Worm (Caenorhabditis elegans) whole organism, L2 larva: ENCODE data around the gene ceh-81.
A peak's percentile ranks its signal among the peaks of the same experiment; 100 is the strongest.
"Not testable (repeated sequence)": the region's sequence is repeated elsewhere in the genome, so short reads cannot be mapped to it uniquely, and the experiment has no call there.

Experiments
- R02D3.7 ChIP-seq: fragments of 150-350 bp; optimal IDR thresholded peaks from 2 replicates; lab custom pipeline; 2014; ENCODE audit warnings: missing biosample characterization, missing genetic modification characterization
- ama-1 ChIP-seq: fragments of 150-350 bp; optimal IDR thresholded peaks from 2 replicates; lab custom pipeline; 2018; ENCODE audit warnings: inconsistent platforms
- crh-2 ChIP-seq: sonication (generic microtip); optimal IDR thresholded peaks from 2 replicates; lab custom pipeline; 2017; ENCODE audit warnings: missing biosample characterization, missing genetic modification characterization
- dmd-4 ChIP-seq: sonication (generic microtip); optimal IDR thresholded peaks from 2 replicates; lab custom pipeline; 2017; ENCODE audit warnings: missing biosample characterization, missing genetic modification characterization
- fos-1 ChIP-seq: fragments of 150-350 bp; optimal IDR thresholded peaks from 2 replicates; lab custom pipeline; 2014; ENCODE audit warnings: missing biosample characterization, missing genetic modification characterization
- gmeb-1 ChIP-seq: fragments of 150-350 bp; optimal IDR thresholded peaks from 2 replicates; lab custom pipeline; 2014; ENCODE audit warnings: missing biosample characterization, missing genetic modification characterization
- mab-5 ChIP-seq: fragments of 150-350 bp; optimal IDR thresholded peaks from 2 replicates; lab custom pipeline; 2014; ENCODE audit warnings: missing biosample characterization, missing genetic modification characterization
- mbf-1 ChIP-seq: sonication (generic microtip); optimal IDR thresholded peaks from 2 replicates; lab custom pipeline; 2017; ENCODE audit warnings: missing biosample characterization, missing genetic modification characterization
- nhr-21 ChIP-seq: fragments of 150-350 bp; optimal IDR thresholded peaks from 2 replicates; lab custom pipeline; 2014; ENCODE audit warnings: missing biosample characterization, missing genetic modification characterization
- nhr-23 ChIP-seq: fragments of 150-350 bp; optimal IDR thresholded peaks from 2 replicates; lab custom pipeline; 2014; ENCODE audit warnings: missing biosample characterization, missing genetic modification reagents, missing genetic modification characterization
- nhr-237 ChIP-seq: fragments of 150-350 bp; optimal IDR thresholded peaks from 2 replicates; lab custom pipeline; 2014; ENCODE audit warnings: missing biosample characterization, missing genetic modification characterization
- nhr-77 ChIP-seq: fragments of 150-350 bp; optimal IDR thresholded peaks from 2 replicates; lab custom pipeline; 2014; ENCODE audit warnings: missing biosample characterization, missing genetic modification characterization
- peb-1 ChIP-seq: fragments of 150-350 bp; optimal IDR thresholded peaks from 2 replicates; lab custom pipeline; 2014; ENCODE audit warnings: missing biosample characterization, missing genetic modification characterization
- sma-3 ChIP-seq: sonication (generic microtip); optimal IDR thresholded peaks from 2 replicates; lab custom pipeline; 2016; ENCODE audit warnings: missing genetic modification reagents, missing genetic modification characterization, missing compliant biosample characterization
- snpc-4 ChIP-seq: fragments of 150-350 bp; optimal IDR thresholded peaks from 2 replicates; lab custom pipeline; 2014; ENCODE audit warnings: missing biosample characterization, missing genetic modification characterization
- unc-62 ChIP-seq: fragments of 150-350 bp; optimal IDR thresholded peaks from 2 replicates; lab custom pipeline; 2014; ENCODE audit warnings: missing biosample characterization, missing genetic modification reagents, missing genetic modification characterization

ceh-81 gene

ce11 chrII:1766715-1767114 is 36.5 kb downstream of the ceh-81 start:
- TF ChIP-seq nhr-23 (tag; lab: Kevin White, UChicago) (no peak), dmd-4 (tag; lab: Kevin White, UChicago) (no peak), fos-1 (tag; lab: Kevin White, UChicago) (no peak), nhr-21 (tag; lab: Kevin White, UChicago) (no peak), nhr-237 (no peak), sma-3 (GFP tag; lab: Kevin White, UChicago) (no peak), mab-5 (tag; lab: Kevin White, UChicago) (no peak)
- TF ChIP-seq, all 48 proteins: peak for 0

- peak; percentile 34 for TF ChIP-seq fos-1 (tag; lab: Kevin White, UChicago)
Observed at ce11 chrII:1767458-1767857, 37.3 kb downstream of the ceh-81 start.

ce11 chrII:1771347-1771746 is 41.1 kb downstream of the ceh-81 start, which contains the start of gene math-26:
Gene math-26, plus strand, starts transcription at chrII:1771647.
- TF ChIP-seq crh-2, snpc-4, R02D3.7 (tag; lab: Kevin White, UChicago): not testable (repeated sequence)
- TF ChIP-seq, all 48 proteins: peak for 0; not testable (repeated sequence) for 48

- no peak for TF ChIP-seq ama-1
- TF ChIP-seq nhr-77 (tag; lab: Kevin White, UChicago): no peak
- TF ChIP-seq peb-1 (tag; lab: Kevin White, UChicago): no peak
- TF ChIP-seq, all 48 proteins: peak for 0
Observed at ce11 chrII:1771785-1772184, 41.6 kb downstream of the ceh-81 start, which contains the start of gene math-3. Gene math-3, plus strand, starts transcription at chrII:1772085.

ce11 chrII:1775234-1775633 is 45.0 kb downstream of the ceh-81 start, which contains the start of gene F36H5.14:
Gene F36H5.14, plus strand, starts transcription at chrII:1775534.
- TF ChIP-seq gmeb-1; unc-62 (GFP tag; lab: Kevin White, UChicago); mbf-1 (tag; lab: Kevin White, UChicago): not testable (repeated sequence)
